Worm (Caenorhabditis elegans) whole organism, mixed stage, embryonic: ENCODE measurements around the gene str-171.

ENCODE experiments used
- elt-3 ChIP-seq: fragments of 150-350 bp; optimal IDR thresholded peaks from 2 replicates; lab custom pipeline; 2014; ENCODE audit warnings: missing biosample characterization, missing genetic modification characterization
- nhr-237 ChIP-seq: fragments of 150-350 bp; optimal IDR thresholded peaks from 2 replicates; lab custom pipeline; 2014; ENCODE audit warnings: missing biosample characterization, missing genetic modification characterization

ce11 chrV:15143798-15144197 is 11.5 kb upstream of the str-171 start, which contains the start of gene K08F9.4:
- TF ChIP-seq elt-3 (tag; lab: Kevin White, UChicago) (no peak), nhr-237 (tag; lab: Kevin White, UChicago) (no peak)
